Worm (Caenorhabditis elegans): Measurements from ENCODE around the gene ZK1248.15.

Gene ZK1248.15

DNA sequence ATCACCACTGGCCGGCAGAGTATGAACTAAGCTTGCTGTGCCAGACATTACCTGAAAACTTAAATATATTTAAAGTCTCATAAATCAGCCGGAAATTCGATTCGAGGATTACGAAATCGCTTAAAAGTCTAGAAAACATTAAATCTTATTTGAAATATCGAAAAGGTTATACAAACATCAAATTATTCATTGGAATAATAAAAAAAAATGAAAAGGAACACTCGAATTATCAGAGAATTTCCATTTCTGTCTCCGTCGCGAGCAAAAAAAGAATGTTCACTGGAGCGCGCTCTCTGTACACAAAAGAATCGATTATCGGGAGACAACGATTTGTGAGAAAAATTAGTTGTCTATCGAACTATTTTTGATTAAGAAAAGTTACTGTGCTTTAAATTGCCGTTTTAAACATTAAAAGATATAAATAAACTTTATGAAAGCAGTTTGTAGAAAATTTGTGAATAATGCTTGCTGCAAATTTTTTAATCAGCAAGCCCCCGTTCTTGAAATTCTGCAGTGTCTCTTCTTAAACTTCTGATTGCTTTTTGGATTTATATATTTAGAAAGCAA lies 2.1 kb downstream of the ZK1248.15 start, which contains the start of gene fzo-1:
Gene fzo-1, minus strand, starts transcription at position 51 of the 567 bp plus-strand sequence.
- no peak for TF ChIP-seq nhr-11 (tag; optimal IDR thresholded peaks at IDR 0.05)
- no peak for TF ChIP-seq tbx-2 (tag; optimal IDR thresholded peaks at IDR 0.05)
- peak; percentile 60 for TF ChIP-seq nfya-1 (tag; optimal IDR thresholded peaks at IDR 0.05; ENCODE audit: insufficient read depth)
- TF ChIP-seq lsy-12 (tag; optimal IDR thresholded peaks at IDR 0.05), result no peak
- TF ChIP-seq lin-39 (tag; optimal IDR thresholded peaks at IDR 0.05), result no peak
- peak; percentile 52 for TF ChIP-seq lin-15B (tag; optimal IDR thresholded peaks at IDR 0.05)
- TF ChIP-seq nhr-77 (tag; optimal IDR thresholded peaks at IDR 0.05), result no peak
- TF ChIP-seq nhr-12 (tag; optimal IDR thresholded peaks at IDR 0.05), result no peak
- peak; percentile 22 for TF ChIP-seq fkh-10 (GFP tag; optimal IDR thresholded peaks at IDR 0.05)
- TF ChIP-seq pha-4 (tag; optimal IDR thresholded peaks at IDR 0.05), result peak; percentile 72
- TF ChIP-seq ceh-82 (tag; optimal IDR thresholded peaks at IDR 0.05), result no peak
- TF ChIP-seq nhr-237 (tag; optimal IDR thresholded peaks at IDR 0.05), result no peak
- TF ChIP-seq unc-39 (tag; optimal IDR thresholded peaks at IDR 0.05), result no peak
- TF ChIP-seq mdl-1 (tag; optimal IDR thresholded peaks at IDR 0.05), result no peak
- no peak for TF ChIP-seq egl-5 (tag; optimal IDR thresholded peaks at IDR 0.05)
- TF ChIP-seq nhr-43 (tag; optimal IDR thresholded peaks at IDR 0.05; ENCODE audit: poor library complexity, severe bottlenecking), result no peak
- no peak for TF ChIP-seq nhr-28 (tag; optimal IDR thresholded peaks at IDR 0.05)
- no peak for TF ChIP-seq skn-1 (tag; optimal IDR thresholded peaks at IDR 0.05)
- no peak for TF ChIP-seq nhr-67 (tag; optimal IDR thresholded peaks at IDR 0.05)
- TF ChIP-seq egl-27 (tag; optimal IDR thresholded peaks at IDR 0.05), result no peak
- TF ChIP-seq fos-1 (tag; optimal IDR thresholded peaks at IDR 0.05), result no peak
- TF ChIP-seq unc-62 (GFP tag; optimal IDR thresholded peaks at IDR 0.05), result no peak
- TF ChIP-seq elt-2 (tag; optimal IDR thresholded peaks at IDR 0.05), result peak; percentile 47
- no peak for TF ChIP-seq ztf-4 (tag; optimal IDR thresholded peaks at IDR 0.05)
- no peak for TF ChIP-seq elt-1 (tag; optimal IDR thresholded peaks at IDR 0.05)
- no peak for TF ChIP-seq eor-1 (tag; optimal IDR thresholded peaks at IDR 0.05)
- no peak for TF ChIP-seq ceh-28 (tag; optimal IDR thresholded peaks at IDR 0.05)
- TF ChIP-seq nhr-76 (tag; optimal IDR thresholded peaks at IDR 0.05), result no peak
- TF ChIP-seq ama-1 (optimal IDR thresholded peaks at IDR 0.05), result no peak
- no peak for TF ChIP-seq fkh-2 (tag; optimal IDR thresholded peaks at IDR 0.05)
- TF ChIP-seq aly-2 (tag; optimal IDR thresholded peaks at IDR 0.05), result no peak
- TF ChIP-seq elt-3 (tag; optimal IDR thresholded peaks at IDR 0.05), result no peak
- TF ChIP-seq R02D3.7 (tag; optimal IDR thresholded peaks at IDR 0.05), result no peak
- no peak for TF ChIP-seq sea-2 (GFP tag; optimal IDR thresholded peaks at IDR 0.05)
- TF ChIP-seq ceh-16 (tag; optimal IDR thresholded peaks at IDR 0.05), result no peak
- TF ChIP-seq ceh-9 (tag; optimal IDR thresholded peaks at IDR 0.05), result no peak
- TF ChIP-seq hmg-11 (tag; optimal IDR thresholded peaks at IDR 0.05), result no peak
- TF ChIP-seq daf-12 (tag; optimal IDR thresholded peaks at IDR 0.05), result no peak
- no peak for TF ChIP-seq jun-1 (tag; optimal IDR thresholded peaks at IDR 0.05)
- TF ChIP-seq pqm-1 (tag; optimal IDR thresholded peaks at IDR 0.05), result no peak
- no peak for TF ChIP-seq mml-1 (tag; optimal IDR thresholded peaks at IDR 0.05)
- TF ChIP-seq ZK546.5 (tag; optimal IDR thresholded peaks at IDR 0.05), result no peak
- no peak for TF ChIP-seq zag-1 (tag; optimal IDR thresholded peaks at IDR 0.05)
- TF ChIP-seq snpc-4 (tag; optimal IDR thresholded peaks at IDR 0.05), result peak; percentile 29
- no peak for TF ChIP-seq nhr-23 (tag; optimal IDR thresholded peaks at IDR 0.05)
- TF ChIP-seq nhr-25 (tag; optimal IDR thresholded peaks at IDR 0.05), result no peak
- TF ChIP-seq ztf-11 (tag; optimal IDR thresholded peaks at IDR 0.05), result no peak

ce11 chrII:5835146-5835545 lies 3.2 kb downstream of the ZK1248.15 start:
- TF ChIP-seq mml-1 (tag; optimal IDR thresholded peaks at IDR 0.05) (no peak), nhr-77 (tag; optimal IDR thresholded peaks at IDR 0.05) (no peak), nhr-23 (tag; optimal IDR thresholded peaks at IDR 0.05) (no peak), tbx-2 (tag; optimal IDR thresholded peaks at IDR 0.05) (no peak), nhr-12 (tag; optimal IDR thresholded peaks at IDR 0.05) (no peak), nhr-25 (tag; optimal IDR thresholded peaks at IDR 0.05) (no peak), unc-62 (GFP tag; optimal IDR thresholded peaks at IDR 0.05) (no peak), egl-5 (tag; optimal IDR thresholded peaks at IDR 0.05) (no peak), fos-1 (tag; optimal IDR thresholded peaks at IDR 0.05) (no peak), R02D3.7 (tag; optimal IDR thresholded peaks at IDR 0.05) (no peak)
